Worm (Caenorhabditis elegans) whole organism, late embryonic: ENCODE data around the gene set-30.

ENCODE experiments used
- ama-1 ChIP-seq: fragments of 150-350 bp; optimal IDR thresholded peaks from 2 replicates; lab custom pipeline; 2014
- ceh-18 ChIP-seq: sonication (generic microtip); optimal IDR thresholded peaks from 2 replicates; lab custom pipeline; 2016; ENCODE audit warnings: missing genetic modification characterization, missing compliant biosample characterization
- ceh-34 ChIP-seq: sonication (generic microtip); optimal IDR thresholded peaks from 2 replicates; lab custom pipeline; 2016; ENCODE audit warnings: mild to moderate bottlenecking, missing genetic modification characterization, missing compliant biosample characterization
- hlh-15 ChIP-seq: sonication (generic microtip); optimal IDR thresholded peaks from 2 replicates; lab custom pipeline; 2016; ENCODE audit warnings: missing genetic modification characterization, missing compliant biosample characterization
- hlh-30 ChIP-seq: sonication (generic microtip); optimal IDR thresholded peaks from 2 replicates; lab custom pipeline; 2017; ENCODE audit warnings: antibody characterized with exemption, missing genetic modification characterization, missing compliant biosample characterization; ENCODE audit not compliant: insufficient read depth
- hlh-6 ChIP-seq: sonication (generic microtip); optimal IDR thresholded peaks from 2 replicates; lab custom pipeline; 2016; ENCODE audit warnings: missing genotype, missing genetic modification characterization, missing compliant biosample characterization
- hlh-8 ChIP-seq: sonication (generic microtip); optimal IDR thresholded peaks from 2 replicates; lab custom pipeline; 2016; ENCODE audit warnings: missing genotype, missing genetic modification characterization, missing compliant biosample characterization
- mec-3 ChIP-seq: sonication (generic microtip); optimal IDR thresholded peaks from 2 replicates; lab custom pipeline; 2016; ENCODE audit warnings: borderline replicate concordance, missing genetic modification characterization, missing compliant biosample characterization
- nhr-11 ChIP-seq: fragments of 150-350 bp; optimal IDR thresholded peaks from 2 replicates; lab custom pipeline; 2014; ENCODE audit warnings: missing biosample characterization, missing genetic modification characterization
- pha-2 ChIP-seq: sonication (generic microtip); optimal IDR thresholded peaks from 2 replicates; lab custom pipeline; 2017; ENCODE audit warnings: mild to moderate bottlenecking, missing genetic modification characterization, missing compliant biosample characterization
- pha-4 ChIP-seq: fragments of 150-350 bp; optimal IDR thresholded peaks from 2 replicates; lab custom pipeline; 2018; ENCODE audit warnings: missing biosample characterization, missing genetic modification reagents, missing genetic modification characterization
- pqm-1 ChIP-seq: sonication (generic microtip); optimal IDR thresholded peaks from 2 replicates; lab custom pipeline; 2016; ENCODE audit warnings: missing genetic modification characterization, missing compliant biosample characterization
- tbx-2 ChIP-seq: sonication (generic microtip); optimal IDR thresholded peaks from 2 replicates; lab custom pipeline; 2016; ENCODE audit warnings: missing genetic modification characterization, missing compliant biosample characterization
- unc-55 ChIP-seq: sonication (generic microtip); optimal IDR thresholded peaks from 2 replicates; lab custom pipeline; 2017; ENCODE audit warnings: missing biosample characterization, missing genetic modification reagents, missing genetic modification characterization

DNA sequence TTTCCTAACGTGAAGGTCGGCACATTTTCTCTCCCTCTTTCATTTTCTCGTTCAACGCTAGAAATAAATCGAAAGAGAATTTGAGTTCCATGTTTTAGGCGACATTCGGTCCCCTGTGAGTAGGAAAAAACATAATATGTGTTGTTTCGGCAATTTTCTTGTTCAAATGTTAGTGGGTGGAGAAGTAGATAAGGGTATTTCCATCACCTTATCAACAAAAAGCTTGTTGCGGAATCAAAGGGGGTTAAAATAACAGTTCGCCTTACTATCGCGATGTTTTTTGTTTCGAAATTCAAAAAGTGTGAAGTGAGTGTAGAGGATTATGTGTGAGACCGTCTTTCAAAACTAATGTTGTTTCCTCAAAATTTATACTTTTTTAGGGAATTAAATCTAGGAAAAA is 17.5 kb upstream of the set-30 start:
- TF ChIP-seq pha-4 (tag; lab: Kevin White, UChicago), result no peak
- no peak for TF ChIP-seq ceh-18 (tag; lab: Kevin White, UChicago)
- TF ChIP-seq pqm-1 (tag; lab: Kevin White, UChicago), result no peak
- no peak for TF ChIP-seq ceh-34 (tag; lab: Kevin White, UChicago)
- no peak for TF ChIP-seq hlh-30 (tag; lab: Kevin White, UChicago)
- no peak for TF ChIP-seq tbx-2 (tag; lab: Kevin White, UChicago)
- TF ChIP-seq hlh-6, result no peak
- no peak for TF ChIP-seq pha-2 (tag; lab: Kevin White, UChicago)
- no peak for TF ChIP-seq mec-3 (tag; lab: Kevin White, UChicago)
- TF ChIP-seq nhr-11 (tag; lab: Kevin White, UChicago), result no peak
- no peak for TF ChIP-seq ama-1 (lab: Kevin White, UChicago)
- no peak for TF ChIP-seq hlh-15 (tag; lab: Kevin White, UChicago)
- no peak for TF ChIP-seq unc-55 (GFP tag; lab: Kevin White, UChicago)
- no peak for TF ChIP-seq hlh-8
